Worm (Caenorhabditis elegans) whole organism, young adult: ENCODE data around the gene R09A8.5.

Experiments
- madf-3 ChIP-seq: fragments of 200-800 bp; sonication (Bioruptor generic); IDR thresholded peaks from 2 replicates; pipeline ENCODE4 v1.3.6; 2022; ENCODE audit warnings: missing genetic modification reagents, missing genetic modification characterization, missing compliant biosample characterization
- zfh-2 ChIP-seq: fragments of 200-800 bp; sonication (Bioruptor generic); conservative IDR thresholded peaks from 2 replicates; pipeline ENCODE4 v1.3.6; 2022; ENCODE audit warnings: missing genetic modification reagents, missing genetic modification characterization, missing compliant biosample characterization
- ztf-26 ChIP-seq: sonication (generic microtip); optimal IDR thresholded peaks from 2 replicates; lab custom pipeline; 2017; ENCODE audit warnings: missing genetic modification characterization, missing compliant biosample characterization

DNA sequence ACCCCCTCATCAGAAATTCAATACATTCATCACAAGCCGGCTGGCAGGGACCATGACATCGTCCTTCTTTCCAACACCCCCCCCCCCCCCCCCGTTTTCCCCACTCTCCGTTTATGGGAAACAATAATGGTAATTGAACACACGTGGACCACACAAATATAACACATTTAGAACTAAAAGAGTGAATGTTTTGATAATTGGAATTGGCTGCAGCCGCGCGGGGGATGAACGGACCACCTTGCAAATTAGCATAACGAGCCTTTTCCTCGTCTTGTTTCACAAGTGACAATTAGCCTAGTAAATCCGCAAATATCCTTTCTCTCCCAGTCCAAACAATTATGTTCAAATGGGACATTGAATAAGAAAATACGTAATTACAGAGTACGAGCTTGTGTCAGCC is 48.3 kb upstream of the R09A8.5 start:
- TF ChIP-seq madf-3 (GFP tag; lab: Robert Waterston, UW) (no peak), zfh-2 (GFP tag; lab: Robert Waterston, UW) (0 out of 2 replicates have a peak, but pooled peaks have one; percentile 10), ztf-26 (tag; lab: Kevin White, UChicago) (no peak)
